Fruit fly (Drosophila melanogaster): Measurements from ENCODE around the gene mthl5.

The mthl5 gene

DNA sequence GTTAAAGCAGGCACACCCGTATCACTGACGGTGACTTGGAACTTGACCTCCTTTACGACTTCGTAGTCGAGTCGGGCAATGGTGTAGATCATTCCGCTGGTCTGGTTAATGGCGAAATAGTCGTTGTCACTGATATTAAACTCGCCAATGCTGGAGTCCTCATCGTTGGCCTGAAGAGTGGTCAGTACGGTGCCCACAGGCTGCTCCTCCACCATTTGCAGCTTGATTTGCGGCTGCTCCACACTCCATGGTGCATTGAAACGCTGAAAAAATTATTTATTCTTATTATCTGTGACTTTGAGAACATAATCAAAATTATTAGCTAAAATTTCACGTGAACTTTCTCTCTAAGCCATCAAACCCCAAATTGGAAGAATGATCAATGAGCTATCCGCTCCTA is 10.3 kb upstream of the mthl5 start, which contains the start of gene CG34307:
TSS of gene CG34307 (plus strand) at position 301 of the 400 bp plus-strand sequence.
- no peak for TF ChIP-seq disco-r (GFP tag; optimal IDR thresholded peaks at IDR 0.05)
- TF ChIP-seq stc (GFP tag; IDR thresholded peaks at IDR 0.05) = no peak
- no peak for TF ChIP-seq CG7271 (tag; optimal IDR thresholded peaks at IDR 0.05)
- TF ChIP-seq cas (GFP tag; IDR thresholded peaks at IDR 0.05) = no peak
- TF ChIP-seq Kr (GFP tag; optimal IDR thresholded peaks at IDR 0.05) = no peak
- TF ChIP-seq chm (GFP tag; IDR thresholded peaks at IDR 0.05) = no peak
- no peak for TF ChIP-seq zen2 (GFP tag; IDR thresholded peaks at IDR 0.05; ENCODE audit: partially characterized antibody)
- TF ChIP-seq oc (tag; optimal IDR thresholded peaks at IDR 0.05) = no peak
- no peak for TF ChIP-seq CG3995 (GFP tag; optimal IDR thresholded peaks at IDR 0.05)
- no peak for TF ChIP-seq br (optimal IDR thresholded peaks at IDR 0.05)
- no peak for TF ChIP-seq unpg (GFP tag; optimal IDR thresholded peaks at IDR 0.05)

DNA sequence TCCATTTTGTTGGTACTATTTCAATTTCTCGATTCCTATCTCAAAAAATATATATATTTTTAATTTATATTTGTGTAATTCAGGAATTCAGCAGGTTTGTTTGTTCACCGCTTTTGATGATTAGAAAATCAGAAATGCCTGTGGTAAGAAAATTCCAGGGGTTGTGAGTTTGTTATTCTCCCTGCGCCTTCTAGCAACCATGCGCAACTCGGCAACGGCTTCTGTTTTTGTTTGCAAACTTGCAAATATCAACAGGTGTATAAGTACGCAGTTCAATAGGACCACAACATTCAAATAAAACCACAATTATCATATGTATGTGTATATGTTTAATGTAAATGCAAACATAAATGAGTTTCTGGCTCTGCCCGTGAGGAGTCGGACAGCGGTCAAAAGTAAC is 6.2 kb upstream of the mthl5 start, which contains the start of gene Dnali1:
TSS of gene Dnali1 (minus strand) at position 101 of the 400 bp plus-strand sequence.
- TF ChIP-seq CG6272 (GFP tag; IDR thresholded peaks at IDR 0.05) (no peak), fru (optimal IDR thresholded peaks at IDR 0.05) (no peak), unc-4 (GFP tag; IDR thresholded peaks at IDR 0.05; ENCODE audit: partially characterized antibody) (no peak), sc (optimal IDR thresholded peaks at IDR 0.05) (no peak), sc (GFP tag; optimal IDR thresholded peaks at IDR 0.05) (no peak), stwl (tag; optimal IDR thresholded peaks at IDR 0.05) (no peak), CG11504 (tag; optimal IDR thresholded peaks at IDR 0.05) (no peak), Dip2 (GFP tag; IDR thresholded peaks at IDR 0.05) (no peak), sens-2 (GFP tag; IDR thresholded peaks at IDR 0.05) (no peak), danr (GFP tag; IDR thresholded peaks at IDR 0.05) (no peak), lola (GFP tag; optimal IDR thresholded peaks at IDR 0.05) (no peak), CG15073 (GFP tag; optimal IDR thresholded peaks at IDR 0.05) (no peak), mld (GFP tag; IDR thresholded peaks at IDR 0.05; ENCODE audit: partially characterized antibody) (no peak), Doc3 (GFP tag; IDR thresholded peaks at IDR 0.05; ENCODE audit: partially characterized antibody) (no peak), sd (tag; optimal IDR thresholded peaks at IDR 0.05) (no peak), croc (GFP tag; conservative IDR thresholded peaks at IDR 0.05) (no peak), abd-A (tag; optimal IDR thresholded peaks at IDR 0.05) (no peak)

DNA sequence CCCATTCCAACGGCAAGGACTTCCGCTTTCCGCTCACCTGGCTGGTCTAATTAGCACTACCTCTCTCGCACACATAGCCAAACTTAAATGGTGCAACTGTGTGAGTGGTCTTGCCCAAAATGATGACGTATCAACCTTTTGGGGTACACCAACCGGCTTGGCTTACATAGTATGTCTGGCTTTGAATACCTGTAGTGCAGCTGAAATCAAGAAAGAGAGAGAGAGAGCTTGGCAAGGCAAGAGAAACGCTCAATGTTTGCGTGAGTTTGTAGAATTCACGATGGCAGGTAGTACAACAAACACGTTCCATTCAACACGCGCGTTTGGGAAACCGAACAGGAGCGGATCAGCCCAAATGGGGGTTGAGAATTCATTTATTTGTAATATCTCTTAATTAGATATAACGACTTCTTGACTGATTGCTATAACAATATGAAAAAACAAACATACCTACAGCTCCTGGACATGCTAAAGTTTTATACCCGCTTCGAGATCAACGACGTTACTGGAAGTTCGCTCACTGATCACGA is 1.1 kb upstream of the mthl5 start:
- TF ChIP-seq CG31224 (GFP tag; IDR thresholded peaks at IDR 0.05) = no peak
- no peak for TF ChIP-seq ERR (GFP tag; optimal IDR thresholded peaks at IDR 0.05)
- TF ChIP-seq trem (tag; optimal IDR thresholded peaks at IDR 0.05) = no peak
- no peak for TF ChIP-seq CG3847 (GFP tag; IDR thresholded peaks at IDR 0.05)
- peak; percentile 32 for TF ChIP-seq Oli (tag; optimal IDR thresholded peaks at IDR 0.05)
- TF ChIP-seq CG30431 (GFP tag; optimal IDR thresholded peaks at IDR 0.05) = no peak
- no peak for TF ChIP-seq gcm (GFP tag; optimal IDR thresholded peaks at IDR 0.05)
- no peak for TF ChIP-seq CG3726 (GFP tag; IDR thresholded peaks at IDR 0.05)
- TF ChIP-seq Atf6 (GFP tag; IDR thresholded peaks at IDR 0.05) = no peak
- no peak for TF ChIP-seq shn (GFP tag; optimal IDR thresholded peaks at IDR 0.05)
- no peak for TF ChIP-seq CG4707 (GFP tag; optimal IDR thresholded peaks at IDR 0.05)
- no peak for TF ChIP-seq gro (GFP tag; optimal IDR thresholded peaks at IDR 0.05)
- TF ChIP-seq CG3995 (GFP tag; optimal IDR thresholded peaks at IDR 0.05) = peak; percentile 30
- no peak for TF ChIP-seq Poxn (GFP tag; IDR thresholded peaks at IDR 0.05)
- TF ChIP-seq sd (tag; optimal IDR thresholded peaks at IDR 0.05) = no peak
- TF ChIP-seq Chrac-16 (GFP tag; optimal IDR thresholded peaks at IDR 0.05) = no peak
- TF ChIP-seq CG2120 (GFP tag; optimal IDR thresholded peaks at IDR 0.05) = no peak
- peak; percentile 0 for TF ChIP-seq CG3163 (GFP tag; optimal IDR thresholded peaks at IDR 0.05)
- TF ChIP-seq gsb (GFP tag; IDR thresholded peaks at IDR 0.05) = no peak
- TF ChIP-seq chinmo (GFP tag; IDR thresholded peaks at IDR 0.05; ENCODE audit: partially characterized antibody) = peak; percentile 87; the same call in 2 of the 4 replicates
- peak; percentile 52 for TF ChIP-seq Bgb (GFP tag; IDR thresholded peaks at IDR 0.05; ENCODE audit: partially characterized antibody)
- no peak for TF ChIP-seq PHDP (tag; optimal IDR thresholded peaks at IDR 0.05)
- TF ChIP-seq CG15601 (tag; optimal IDR thresholded peaks at IDR 0.05) = peak; percentile 30
- no peak for TF ChIP-seq Dip2 (GFP tag; IDR thresholded peaks at IDR 0.05)
- no peak for TF ChIP-seq D19A (tag; optimal IDR thresholded peaks at IDR 0.05)

Measured in whole organism, embryonic.